Fruit fly (Drosophila melanogaster): Measurements from ENCODE around the gene snsl.

The snsl gene

dm6 chr2L:4907986-4908385 is 1.4 kb upstream of the snsl start (continued):
- TF ChIP-seq Nf-YC (tag; optimal IDR thresholded peaks at IDR 0.05): peak; percentile 67
- TF ChIP-seq Meics (GFP tag; optimal IDR thresholded peaks at IDR 0.05): peak; percentile 54
- TF ChIP-seq Nf-YB (GFP tag; optimal IDR thresholded peaks at IDR 0.05): peak; percentile 51
- no peak for TF ChIP-seq Dref (GFP tag; IDR thresholded peaks at IDR 0.05)
- TF ChIP-seq MTF-1 (GFP tag; optimal IDR thresholded peaks at IDR 0.05; ENCODE audit: borderline replicate concordance): peak; percentile 21
- peak; percentile 71 for TF ChIP-seq H2.0 (GFP tag; IDR thresholded peaks at IDR 0.05)
- TF ChIP-seq tap (tag; optimal IDR thresholded peaks at IDR 0.05): peak; percentile 80
- peak; percentile 16 for TF ChIP-seq exex (tag; optimal IDR thresholded peaks at IDR 0.05)
- peak; percentile 68 for TF ChIP-seq CG1529 (GFP tag; optimal IDR thresholded peaks at IDR 0.05)
- TF ChIP-seq CG32532 (GFP tag; IDR thresholded peaks at IDR 0.05): no peak
- TF ChIP-seq CG17361 (GFP tag; IDR thresholded peaks at IDR 0.05): peak; percentile 80
- TF ChIP-seq CG2202 (tag; optimal IDR thresholded peaks at IDR 0.05): peak; percentile 14
- TF ChIP-seq CG18011 (GFP tag; optimal IDR thresholded peaks at IDR 0.05): peak; percentile 41
- TF ChIP-seq CG15011 (GFP tag; optimal IDR thresholded peaks at IDR 0.05): peak; percentile 30
- TF ChIP-seq ro (GFP tag; IDR thresholded peaks at IDR 0.05): no peak
- TF ChIP-seq prd (optimal IDR thresholded peaks at IDR 0.05): no peak
- peak; percentile 67 for TF ChIP-seq prd (GFP tag; IDR thresholded peaks at IDR 0.05)
- no peak for TF ChIP-seq z (GFP tag; IDR thresholded peaks at IDR 0.05)
- TF ChIP-seq CG1647 (GFP tag; optimal IDR thresholded peaks at IDR 0.05): no peak
- peak; percentile 89 for TF ChIP-seq CG15269 (tag; optimal IDR thresholded peaks at IDR 0.05)
- peak; percentile 35 for TF ChIP-seq CG2116 (GFP tag; optimal IDR thresholded peaks at IDR 0.05)
- TF ChIP-seq CG4617 (GFP tag; optimal IDR thresholded peaks at IDR 0.05; ENCODE audit: borderline replicate concordance): peak; percentile 11
- peak; percentile 61 for TF ChIP-seq ap (GFP tag; IDR thresholded peaks at IDR 0.05)
- no peak for TF ChIP-seq nerfin-2 (GFP tag; IDR thresholded peaks at IDR 0.05; ENCODE audit: partially characterized antibody)
- TF ChIP-seq ase (GFP tag; IDR thresholded peaks at IDR 0.05): peak; percentile 75; the same call in 2 of the 3 replicates
- peak; percentile 35 for TF ChIP-seq cato (GFP tag; optimal IDR thresholded peaks at IDR 0.05; ENCODE audit: borderline replicate concordance)
- peak; percentile 85 for TF ChIP-seq Drgx (GFP tag; IDR thresholded peaks at IDR 0.05)
- TF ChIP-seq Kr (GFP tag; optimal IDR thresholded peaks at IDR 0.05): no peak
- TF ChIP-seq CG34376 (GFP tag; optimal IDR thresholded peaks at IDR 0.05): no peak
- peak; percentile 38; the same call in 1 of the 2 replicates for TF ChIP-seq ssp (GFP tag; IDR thresholded peaks at IDR 0.05)
- TF ChIP-seq Sin3A (optimal IDR thresholded peaks at IDR 0.05): no peak
- TF ChIP-seq CG13894 (tag; optimal IDR thresholded peaks at IDR 0.05): no peak
- no peak for TF ChIP-seq CG4360 (GFP tag; IDR thresholded peaks at IDR 0.05)
- TF ChIP-seq Med (GFP tag): peak; percentile 62
- peak; percentile 25 for TF ChIP-seq sd (tag; optimal IDR thresholded peaks at IDR 0.05)
- peak; percentile 62 for TF ChIP-seq CG6854 (GFP tag; optimal IDR thresholded peaks at IDR 0.05)
- TF ChIP-seq tio (GFP tag; optimal IDR thresholded peaks at IDR 0.05): peak; percentile 20
- TF ChIP-seq ac (GFP tag; optimal IDR thresholded peaks at IDR 0.05): no peak
- no peak for TF ChIP-seq CG11560 (tag; IDR thresholded peaks at IDR 0.05)
- TF ChIP-seq crp (GFP tag; optimal IDR thresholded peaks at IDR 0.05): peak in 1 of 2 experiments; percentile 1
- TF ChIP-seq Pdp1 (GFP tag; optimal IDR thresholded peaks at IDR 0.05): peak; percentile 30 to 70
- peak; percentile 50 for TF ChIP-seq Six4 (GFP tag; optimal IDR thresholded peaks at IDR 0.05)
- TF ChIP-seq CG13296 (GFP tag; optimal IDR thresholded peaks at IDR 0.05): peak; percentile 80
- TF ChIP-seq chn (GFP tag; optimal IDR thresholded peaks at IDR 0.05): no peak
- no peak for TF ChIP-seq mld (GFP tag; IDR thresholded peaks at IDR 0.05; ENCODE audit: partially characterized antibody)
- no peak for TF ChIP-seq hbn (GFP tag; IDR thresholded peaks at IDR 0.05; ENCODE audit: partially characterized antibody)
- TF ChIP-seq CG16863 (GFP tag; optimal IDR thresholded peaks at IDR 0.05): no peak
- TF ChIP-seq CG4854 (GFP tag; optimal IDR thresholded peaks at IDR 0.05): peak; percentile 40
- TF ChIP-seq CG17385 (GFP tag; optimal IDR thresholded peaks at IDR 0.05): peak; percentile 79
- no peak for TF ChIP-seq Poxn (GFP tag; IDR thresholded peaks at IDR 0.05)
- TF ChIP-seq kay (GFP tag; optimal IDR thresholded peaks at IDR 0.05): no peak

Measured in whole organism, embryonic.